Fruit fly (Drosophila melanogaster) whole organism, embryonic: Measurements from ENCODE around the gene Syt1.

Experiments
- Ada2b ChIP-seq: fragments of 200-800 bp; sonication (Bioruptor generic); IDR thresholded peaks from 2 replicates; pipeline ENCODE4 v1.3.6; 2022; ENCODE audit warnings: missing biosample characterization, missing genetic modification characterization
- Bgb ChIP-seq: fragments of 200-800 bp; sonication (Bioruptor generic); IDR thresholded peaks from 2 replicates; pipeline ENCODE4 v1.3.6; 2022; ENCODE audit warnings: missing biosample characterization, missing genetic modification characterization; ENCODE audit not compliant: partially characterized antibody
- C15 ChIP-seq: fragments of 200-800 bp; sonication (Bioruptor generic); IDR thresholded peaks from 3 replicates; pipeline ENCODE4 v1.3.6; 2022; ENCODE audit warnings: missing biosample characterization, missing genetic modification characterization
- CG10321 ChIP-seq: fragments of 200-800 bp; sonication (Bioruptor generic); IDR thresholded peaks from 2 replicates; pipeline ENCODE4 v1.3.6; 2022; ENCODE audit warnings: missing biosample characterization, missing genetic modification characterization
- CG10462 ChIP-seq: fragments of 200-800 bp; sonication (Bioruptor generic); optimal IDR thresholded peaks from 2 replicates; lab custom pipeline; 2016; ENCODE audit warnings: missing biosample characterization, missing genetic modification characterization
- CG11504 ChIP-seq: fragments of 200-800 bp; sonication (Bioruptor generic); optimal IDR thresholded peaks from 3 replicates; lab custom pipeline; 2019; ENCODE audit warnings: missing biosample characterization, mild to moderate bottlenecking, missing genetic modification characterization, moderate library complexity
- CG11695 ChIP-seq: fragments of 200-800 bp; sonication (Bioruptor generic); IDR thresholded peaks from 3 replicates; pipeline ENCODE4 v1.3.6; 2022; ENCODE audit warnings: missing biosample characterization, missing genetic modification characterization
- CG14014 ChIP-seq: fragments of 200-800 bp; sonication (Bioruptor generic); IDR thresholded peaks from 2 replicates; pipeline ENCODE4 v1.3.6; 2022; ENCODE audit warnings: missing biosample characterization, missing genetic modification characterization
- CG14710 ChIP-seq: fragments of 200-800 bp; sonication (Bioruptor generic); optimal IDR thresholded peaks from 3 replicates; lab custom pipeline; 2019; ENCODE audit warnings: missing biosample characterization, mild to moderate bottlenecking, missing genetic modification characterization, moderate library complexity
- CG15601 ChIP-seq: fragments of 200-800 bp; sonication (Bioruptor generic); optimal IDR thresholded peaks from 3 replicates; lab custom pipeline; 2019; ENCODE audit warnings: missing biosample characterization, mild to moderate bottlenecking, missing genetic modification characterization, moderate library complexity
- CG17612 ChIP-seq: fragments of 200-800 bp; sonication (Bioruptor generic); IDR thresholded peaks from 2 replicates; pipeline ENCODE4 v1.3.6; 2022; ENCODE audit warnings: missing biosample characterization, missing genetic modification characterization
- CG1792 ChIP-seq: fragments of 200-800 bp; sonication (Bioruptor generic); optimal IDR thresholded peaks from 2 replicates; lab custom pipeline; 2016; ENCODE audit warnings: missing biosample characterization, missing genetic modification characterization
- CG18476 ChIP-seq: fragments of 200-800 bp; sonication (Bioruptor generic); optimal IDR thresholded peaks from 2 replicates; lab custom pipeline; 2016; ENCODE audit warnings: missing biosample characterization, mild to moderate bottlenecking, missing genetic modification characterization
- CG30020 ChIP-seq: fragments of 200-800 bp; optimal IDR thresholded peaks from 2 replicates; lab custom pipeline; 2019; ENCODE audit warnings: missing biosample characterization, mild to moderate bottlenecking, missing genetic modification characterization, moderate library complexity
- CG33213 ChIP-seq: fragments of 200-800 bp; sonication (Bioruptor generic); optimal IDR thresholded peaks from 3 replicates; lab custom pipeline; 2016; ENCODE audit warnings: missing biosample characterization, missing genetic modification characterization
- CG34422 ChIP-seq: fragments of 200-800 bp; sonication (Bioruptor generic); IDR thresholded peaks from 3 replicates; pipeline ENCODE4 v1.3.6; 2022; ENCODE audit warnings: missing biosample characterization, missing genetic modification characterization
- CG42726 ChIP-seq: fragments of 200-800 bp; sonication (Bioruptor generic); IDR thresholded peaks from 2 replicates; pipeline ENCODE4 v1.3.6; 2022; ENCODE audit warnings: missing biosample characterization, missing genetic modification characterization; ENCODE audit not compliant: partially characterized antibody
- CG6175 ChIP-seq: fragments of 200-800 bp; sonication (Bioruptor generic); IDR thresholded peaks from 3 replicates; pipeline ENCODE4 v1.3.6; 2022; ENCODE audit warnings: missing biosample characterization, missing genetic modification characterization
- CG6272 ChIP-seq: fragments of 200-800 bp; sonication (Bioruptor generic); IDR thresholded peaks from 2 replicates; pipeline ENCODE4 v1.3.6; 2022; ENCODE audit warnings: missing biosample characterization, missing genetic modification characterization
- CG6765 ChIP-seq: fragments of 200-800 bp; sonication (Bioruptor generic); optimal IDR thresholded peaks from 3 replicates; lab custom pipeline; 2017; ENCODE audit warnings: missing biosample characterization, mild to moderate bottlenecking, missing genetic modification characterization
- CG7745 ChIP-seq: fragments of 200-800 bp; sonication (Bioruptor generic); optimal IDR thresholded peaks from 2 replicates; lab custom pipeline; 2018; ENCODE audit warnings: missing biosample characterization, mild to moderate bottlenecking, missing genetic modification characterization, moderate library complexity
- CG7786 ChIP-seq: fragments of 200-800 bp; sonication (Bioruptor generic); optimal IDR thresholded peaks from 2 replicates; lab custom pipeline; 2016; ENCODE audit warnings: missing biosample characterization, missing genetic modification characterization
- CG9437 ChIP-seq: fragments of 200-800 bp; sonication (Bioruptor generic); optimal IDR thresholded peaks from 2 replicates; lab custom pipeline; 2018; ENCODE audit warnings: missing biosample characterization, mild to moderate bottlenecking, missing genetic modification characterization
- CG9876 ChIP-seq: fragments of 200-800 bp; sonication (Bioruptor generic); optimal IDR thresholded peaks from 2 replicates; lab custom pipeline; 2016; ENCODE audit warnings: missing biosample characterization, missing genetic modification characterization
- CrebB ChIP-seq: fragments of 200-800 bp; sonication (Bioruptor generic); optimal IDR thresholded peaks from 3 replicates; lab custom pipeline; 2018; ENCODE audit warnings: missing biosample characterization, mild to moderate bottlenecking, missing genetic modification characterization
- Dip2 ChIP-seq: fragments of 200-800 bp; sonication (Bioruptor generic); IDR thresholded peaks from 2 replicates; pipeline ENCODE4 v1.3.6; 2022; ENCODE audit warnings: missing biosample characterization, missing genetic modification characterization
- Gug ChIP-seq: fragments of 200-800 bp; sonication (Bioruptor generic); IDR thresholded peaks from 4 replicates; pipeline ENCODE4 v1.3.6; 2022; ENCODE audit warnings: missing biosample characterization, missing genetic modification characterization
- HLH3B ChIP-seq: fragments of 200-800 bp; sonication (Bioruptor generic); IDR thresholded peaks from 2 replicates; pipeline ENCODE4 v1.3.6; 2022; ENCODE audit warnings: missing biosample characterization, missing genetic modification characterization
- HLH4C ChIP-seq: fragments of 200-800 bp; sonication (Bioruptor generic); IDR thresholded peaks from 3 replicates; pipeline ENCODE4 v1.3.6; 2022; ENCODE audit warnings: missing biosample characterization, missing genetic modification characterization; ENCODE audit not compliant: partially characterized antibody
- Hsf ChIP-seq: fragments of 200-800 bp; sonication (Bioruptor generic); optimal IDR thresholded peaks from 3 replicates; lab custom pipeline; 2016; ENCODE audit warnings: missing biosample characterization, missing genetic modification characterization
- Lhr ChIP-seq: fragments of 200-800 bp; sonication (Bioruptor generic); optimal IDR thresholded peaks from 3 replicates; lab custom pipeline; 2017; ENCODE audit warnings: mild to moderate bottlenecking, missing biosample characterization, missing genetic modification reagents, missing genetic modification characterization
- Mad ChIP-seq: fragments of 200-800 bp; sonication (Bioruptor generic); optimal IDR thresholded peaks from 2 replicates; lab custom pipeline; 2016; ENCODE audit warnings: missing biosample characterization, missing genetic modification characterization
- Myb ChIP-seq: fragments of 200-800 bp; sonication (Bioruptor generic); optimal IDR thresholded peaks from 2 replicates; lab custom pipeline; 2016; ENCODE audit warnings: missing biosample characterization, missing genetic modification characterization
- NC2α ChIP-seq: fragments of 200-800 bp; sonication (Bioruptor generic); optimal IDR thresholded peaks from 2 replicates; lab custom pipeline; 2016; ENCODE audit warnings: missing biosample characterization, missing genetic modification characterization
- Nf-YA ChIP-seq: fragments of 200-800 bp; sonication (Bioruptor generic); IDR thresholded peaks from 2 replicates; pipeline ENCODE4 v1.3.6; 2022; ENCODE audit warnings: missing biosample characterization, missing genetic modification characterization
- PHDP ChIP-seq: fragments of 200-800 bp; sonication (Bioruptor generic); optimal IDR thresholded peaks from 3 replicates; lab custom pipeline; 2018; ENCODE audit warnings: missing biosample characterization, mild to moderate bottlenecking, missing genetic modification characterization, moderate library complexity
- Spps ChIP-seq: fragments of 200-800 bp; sonication (Bioruptor generic); optimal IDR thresholded peaks from 2 replicates; lab custom pipeline; 2018; ENCODE audit warnings: missing biosample characterization, mild to moderate bottlenecking, missing genetic modification characterization
- Usf ChIP-seq: fragments of 200-800 bp; sonication (Bioruptor generic); optimal IDR thresholded peaks from 2 replicates; lab custom pipeline; 2017; ENCODE audit warnings: missing genotype, missing biosample characterization, missing genetic modification characterization
- caup ChIP-seq: fragments of 200-800 bp; sonication (Bioruptor generic); optimal IDR thresholded peaks from 3 replicates; lab custom pipeline; 2017; ENCODE audit warnings: missing biosample characterization, mild to moderate bottlenecking, missing genetic modification characterization, moderate library complexity; ENCODE audit not compliant: severe bottlenecking
- crp ChIP-seq, 2 experiments: fragments of 200-800 bp; sonication (Bioruptor generic); optimal IDR thresholded peaks; 2 replicates in 1 of 2; 3 replicates in 1 of 2; lab custom pipeline; 2017; ENCODE audit warnings: missing biosample characterization in 2 of 2, missing genetic modification characterization in 2 of 2, mild to moderate bottlenecking in 1 of 2, moderate library complexity in 1 of 2
- esg ChIP-seq: fragments of 200-800 bp; sonication (Bioruptor generic); conservative IDR thresholded peaks from 2 replicates; pipeline ENCODE4 v1.3.6; 2022; ENCODE audit warnings: missing biosample characterization, missing genetic modification characterization
- eyg ChIP-seq: fragments of 200-800 bp; sonication (Bioruptor generic); optimal IDR thresholded peaks from 3 replicates; lab custom pipeline; 2016; ENCODE audit warnings: missing biosample characterization, missing genetic modification characterization
- klu ChIP-seq: fragments of 200-800 bp; sonication (Bioruptor generic); IDR thresholded peaks from 2 replicates; pipeline ENCODE4 v1.3.6; 2022; ENCODE audit warnings: missing biosample characterization, missing genetic modification characterization
- pita ChIP-seq: fragments of 200-800 bp; sonication (Bioruptor generic); optimal IDR thresholded peaks from 2 replicates; lab custom pipeline; 2017; ENCODE audit warnings: missing biosample characterization, mild to moderate bottlenecking, missing genetic modification characterization
- scrt ChIP-seq: fragments of 200-800 bp; sonication (Bioruptor generic); optimal IDR thresholded peaks from 2 replicates; lab custom pipeline; 2018; ENCODE audit warnings: missing biosample characterization, mild to moderate bottlenecking, missing genetic modification characterization, moderate library complexity
- sug ChIP-seq: fragments of 200-800 bp; optimal IDR thresholded peaks from 2 replicates; lab custom pipeline; 2019; ENCODE audit warnings: missing biosample characterization, mild to moderate bottlenecking, missing genetic modification characterization, moderate library complexity
- trem ChIP-seq: fragments of 200-800 bp; optimal IDR thresholded peaks from 3 replicates; lab custom pipeline; 2019; ENCODE audit warnings: missing biosample characterization, mild to moderate bottlenecking, missing genetic modification characterization, moderate library complexity
- vfl ChIP-seq: fragments of 200-800 bp; sonication (Bioruptor generic); optimal IDR thresholded peaks from 2 replicates; lab custom pipeline; 2016; ENCODE audit warnings: missing biosample characterization, missing genetic modification characterization
- zfh1 ChIP-seq: fragments of 200-800 bp; sonication (Bioruptor generic); IDR thresholded peaks from 3 replicates; pipeline ENCODE4 v1.3.6; 2022; ENCODE audit warnings: missing biosample characterization, missing genetic modification characterization

Gene Syt1

dm6 chr2L:2765659-2766373 lies 34.0 kb downstream of the Syt1 start, which contains the start of the genes Snx21 and aph-1 (continued):
- TF ChIP-seq CG11695 (GFP tag; lab: Robert Waterston, UW) (peak; percentile 93), CG10462 (peak; percentile 78), crp (GFP tag; optimal IDR thresholded peaks at IDR 0.05; lab: Kevin White, UChicago) (peak in 1 of 2 experiments; percentile 54), CG18476 (GFP tag; lab: Kevin White, UChicago) (peak; percentile 86), vfl (GFP tag; lab: Kevin White, UChicago) (peak; percentile 88), zfh1 (GFP tag; lab: Robert Waterston, UW) (peak; percentile 86), CG33213 (GFP tag; lab: Kevin White, UChicago) (peak; percentile 62), Gug (GFP tag; lab: Robert Waterston, UW) (peak; percentile 94), HLH3B (peak; percentile 81), CG6175 (GFP tag; lab: Robert Waterston, UW) (peak; percentile 60), CG9876 (peak; percentile 82), CG14014 (GFP tag; lab: Robert Waterston, UW) (peak; percentile 85), CG7786 (GFP tag; lab: Kevin White, UChicago) (peak; percentile 90), Usf (GFP tag; lab: Kevin White, UChicago) (peak; percentile 83), caup (GFP tag; lab: Kevin White, UChicago) (peak; percentile 92), CG15601 (peak; percentile 89), PHDP (peak; percentile 94), CG6272 (GFP tag; lab: Robert Waterston, UW) (peak; percentile 80), CG17612 (GFP tag; lab: Robert Waterston, UW) (peak; percentile 60; the same call in 1 of the 2 replicates), Spps (tag; lab: Kevin White, UChicago) (peak; percentile 75), CG14710 (tag; lab: Kevin White, UChicago) (peak; percentile 92), NC2α (GFP tag; lab: Kevin White, UChicago) (peak; percentile 79), esg (GFP tag; lab: Robert Waterston, UW) (peak; percentile 85), CG34422 (GFP tag; lab: Robert Waterston, UW) (peak; percentile 91), CG9437 (peak; percentile 89), CrebB (tag; lab: Kevin White, UChicago) (peak; percentile 80), CG30020 (peak; percentile 79), Mad (GFP tag; lab: Kevin White, UChicago) (peak; percentile 79), Dip2 (GFP tag; lab: Robert Waterston, UW) (peak; percentile 39; the same call in 1 of the 2 replicates), CG10321 (GFP tag; lab: Robert Waterston, UW) (peak; percentile 61), klu (GFP tag; lab: Robert Waterston, UW) (peak; percentile 86), pita (GFP tag; lab: Kevin White, UChicago) (no peak), CG11504 (peak; percentile 93), Bgb (GFP tag; lab: Robert Waterston, UW) (no peak; the same call in 1 of the 2 replicates), Nf-YA (peak; percentile 48), C15 (GFP tag; lab: Robert Waterston, UW) (peak; percentile 62; the same call in 2 of the 3 replicates), Ada2b (peak; percentile 74), Myb (GFP tag; lab: Kevin White, UChicago) (peak; percentile 84), trem (tag; lab: Kevin White, UChicago) (peak; percentile 87), Hsf (GFP tag; lab: Kevin White, UChicago) (peak; percentile 87), sug (tag; lab: Kevin White, UChicago) (peak; percentile 92), CG1792 (GFP tag; lab: Kevin White, UChicago) (peak; percentile 76), CG6765 (GFP tag; lab: Kevin White, UChicago) (peak; percentile 72), eyg (GFP tag; lab: Kevin White, UChicago) (peak; percentile 78), Lhr (GFP tag; lab: Kevin White, UChicago) (peak; percentile 50), CG42726 (no peak), HLH4C (GFP tag; lab: Robert Waterston, UW) (no peak; the same call in 2 of the 3 replicates), scrt (GFP tag; lab: Kevin White, UChicago) (peak; percentile 90), CG7745 (tag; lab: Kevin White, UChicago) (no peak)
